Fruit fly (Drosophila melanogaster): ENCODE data around the gene Lcp65Af.
A peak's percentile ranks its signal among the peaks of the same experiment; 100 is the strongest.

The Lcp65Af gene

DNA sequence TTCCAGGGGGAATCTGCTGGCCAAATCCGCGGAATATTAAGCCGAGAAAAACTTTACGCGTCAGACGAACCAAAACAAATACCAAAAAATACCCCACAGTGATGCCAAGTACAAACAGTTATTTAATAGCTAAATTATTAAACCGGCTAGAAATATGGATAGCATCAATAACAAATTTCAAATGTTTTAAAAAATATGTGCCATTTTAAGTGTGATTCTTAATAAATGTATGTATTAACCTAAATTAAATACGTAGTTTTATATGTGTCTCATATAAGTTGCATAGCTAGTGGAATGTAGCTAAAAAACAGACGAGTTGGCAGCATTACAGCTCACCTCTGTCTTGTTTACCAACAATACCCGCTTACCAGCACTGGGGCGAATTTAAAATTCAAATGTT is 45.2 kb upstream of the Lcp65Af start, which contains the start of gene CG10274 (continued):
- TF ChIP-seq luna (GFP tag; optimal IDR thresholded peaks at IDR 0.05) = peak; percentile 65
- TF ChIP-seq amos (GFP tag; IDR thresholded peaks at IDR 0.05; ENCODE audit: partially characterized antibody) = no peak
- no peak for TF ChIP-seq CG42726 (GFP tag; IDR thresholded peaks at IDR 0.05; ENCODE audit: partially characterized antibody)
- peak; percentile 48; the same call in 1 of the 2 replicates for TF ChIP-seq peb (GFP tag; IDR thresholded peaks at IDR 0.05)
- TF ChIP-seq CG4360 (GFP tag; IDR thresholded peaks at IDR 0.05) = no peak
- TF ChIP-seq nerfin-1 (tag; optimal IDR thresholded peaks at IDR 0.05) = peak; percentile 81
- TF ChIP-seq inv (GFP tag; IDR thresholded peaks at IDR 0.05; ENCODE audit: partially characterized antibody) = no peak
- no peak for TF ChIP-seq CG8478 (optimal IDR thresholded peaks at IDR 0.05)
- peak; percentile 90 for TF ChIP-seq stwl (tag; optimal IDR thresholded peaks at IDR 0.05)
- no peak for TF ChIP-seq ash1 (GFP tag; optimal IDR thresholded peaks at IDR 0.05)
- TF ChIP-seq CG1024 (GFP tag; IDR thresholded peaks at IDR 0.05) = 0 out of 2 replicates have a peak, but pooled peaks have one; percentile 26
- peak; percentile 91 for TF ChIP-seq CG2120 (GFP tag; optimal IDR thresholded peaks at IDR 0.05)
- TF ChIP-seq Fer2 (tag; optimal IDR thresholded peaks at IDR 0.05) = peak; percentile 72
- TF ChIP-seq CG8765 (GFP tag; IDR thresholded peaks at IDR 0.05) = no peak
- peak; percentile 36 for TF ChIP-seq CG13123 (GFP tag; optimal IDR thresholded peaks at IDR 0.05)
- TF ChIP-seq CG14965 (GFP tag; optimal IDR thresholded peaks at IDR 0.05; ENCODE audit: borderline replicate concordance) = no peak
- no peak for TF ChIP-seq tio (GFP tag; optimal IDR thresholded peaks at IDR 0.05)
- TF ChIP-seq Neu2 (GFP tag; optimal IDR thresholded peaks at IDR 0.05; ENCODE audit: borderline replicate concordance) = no peak
- TF ChIP-seq CG2129 (GFP tag; IDR thresholded peaks at IDR 0.05; ENCODE audit: partially characterized antibody) = no peak
- no peak for TF ChIP-seq sr (GFP tag; IDR thresholded peaks at IDR 0.05)
- TF ChIP-seq exex (tag; optimal IDR thresholded peaks at IDR 0.05) = no peak
- TF ChIP-seq CG30431 (GFP tag; optimal IDR thresholded peaks at IDR 0.05) = peak; percentile 16
- peak; percentile 69 for TF ChIP-seq Bdp1 (GFP tag; optimal IDR thresholded peaks at IDR 0.05)
- TF ChIP-seq ken (GFP tag; IDR thresholded peaks at IDR 0.05) = peak; percentile 55; the same call in 2 of the 3 replicates
- no peak for TF ChIP-seq CG3281 (GFP tag; optimal IDR thresholded peaks at IDR 0.05)
- TF ChIP-seq CHES-1-like (GFP tag; optimal IDR thresholded peaks at IDR 0.05) = peak; percentile 79
- peak in 1 of 2 experiments; percentile 31 for TF ChIP-seq insv (GFP tag; optimal IDR thresholded peaks at IDR 0.05)
- TF ChIP-seq Pdp1 (GFP tag; optimal IDR thresholded peaks at IDR 0.05) = peak in 1 of 2 experiments; percentile 67
- no peak for TF ChIP-seq schlank (tag; optimal IDR thresholded peaks at IDR 0.05)
- peak; percentile 86 for TF ChIP-seq phol (tag; optimal IDR thresholded peaks at IDR 0.05)
- peak; percentile 90 for TF ChIP-seq CG12155 (GFP tag; optimal IDR thresholded peaks at IDR 0.05)
- TF ChIP-seq pan (optimal IDR thresholded peaks at IDR 0.05) = no peak
- peak in 1 of 2 experiments; percentile 55 for TF ChIP-seq pan (GFP tag; optimal IDR thresholded peaks at IDR 0.05 in 1 of 2, IDR thresholded peaks at IDR 0.05 in 1 of 2)
- no peak for TF ChIP-seq kni (GFP tag; optimal IDR thresholded peaks at IDR 0.05)
- TF ChIP-seq Dip3 (GFP tag; optimal IDR thresholded peaks at IDR 0.05) = peak; percentile 78
- peak; percentile 79 for TF ChIP-seq CG13624 (GFP tag; optimal IDR thresholded peaks at IDR 0.05)
- no peak for TF ChIP-seq CG1529 (GFP tag; optimal IDR thresholded peaks at IDR 0.05)
- peak; percentile 43 for TF ChIP-seq CG11085 (GFP tag; IDR thresholded peaks at IDR 0.05)
- peak; percentile 89 for TF ChIP-seq CG12391 (tag; optimal IDR thresholded peaks at IDR 0.05)
- TF ChIP-seq Hey (tag; optimal IDR thresholded peaks at IDR 0.05) = no peak
- TF ChIP-seq odd (GFP tag; optimal IDR thresholded peaks at IDR 0.05) = no peak
- TF ChIP-seq CG9609 (GFP tag; optimal IDR thresholded peaks at IDR 0.05) = peak; percentile 67
- peak; percentile 83 for TF ChIP-seq CG13775 (GFP tag; optimal IDR thresholded peaks at IDR 0.05)
- no peak for TF ChIP-seq sna (GFP tag; IDR thresholded peaks at IDR 0.05; ENCODE audit: partially characterized antibody)
- no peak for TF ChIP-seq CG43689 (GFP tag; IDR thresholded peaks at IDR 0.05)
- TF ChIP-seq pzg (GFP tag; optimal IDR thresholded peaks at IDR 0.05) = peak; percentile 65
- TF ChIP-seq CG6272 (GFP tag; IDR thresholded peaks at IDR 0.05) = 0 out of 2 replicates have a peak, but pooled peaks have one; percentile 47
- TF ChIP-seq MBD-R2 (GFP tag; IDR thresholded peaks at IDR 0.05) = peak; percentile 89
- TF ChIP-seq Taf1 (GFP tag; IDR thresholded peaks at IDR 0.05) = no peak
- no peak for TF ChIP-seq Hr78 (GFP tag; optimal IDR thresholded peaks at IDR 0.05)
- TF ChIP-seq Dip2 (GFP tag; IDR thresholded peaks at IDR 0.05) = no peak

All from whole organism, embryonic.